Worm (Caenorhabditis elegans) whole organism, L4 larva: ENCODE data around the gene C12D12.3.

Source experiments
- D1046.2 ChIP-seq: fragments of 200-800 bp; sonication (Bioruptor generic); IDR thresholded peaks from 2 replicates; pipeline ENCODE4 v1.3.6; 2022; ENCODE audit warnings: missing genetic modification characterization, missing compliant biosample characterization
- F37D6.2 ChIP-seq: sonication (generic microtip); optimal IDR thresholded peaks from 2 replicates; lab custom pipeline; 2016; ENCODE audit warnings: mild to moderate bottlenecking, missing genetic modification characterization, missing compliant biosample characterization
- aha-1 ChIP-seq: fragments of 150-350 bp; peaks from one replicate; lab custom pipeline; 2014; ENCODE audit warnings: missing biosample characterization, missing genetic modification characterization
- ceh-20 ChIP-seq: fragments of 200-800 bp; sonication (Bioruptor generic); IDR thresholded peaks from 2 replicates; pipeline ENCODE4 v1.3.6; 2022; ENCODE audit warnings: missing genetic modification reagents, missing genetic modification characterization, missing compliant biosample characterization
- ceh-28 ChIP-seq: fragments of 150-350 bp; optimal IDR thresholded peaks from 2 replicates; lab custom pipeline; 2014; ENCODE audit warnings: missing biosample characterization, missing genetic modification reagents, missing genetic modification characterization
- cey-2 ChIP-seq: sonication (generic microtip); optimal IDR thresholded peaks from 3 replicates; lab custom pipeline; 2017; ENCODE audit warnings: missing genetic modification characterization, mild to moderate bottlenecking, missing compliant biosample characterization, antibody characterized with exemption, borderline replicate concordance; ENCODE audit not compliant: insufficient read depth
- daf-12 ChIP-seq: fragments of 150-350 bp; optimal IDR thresholded peaks from 2 replicates; lab custom pipeline; 2014; ENCODE audit warnings: missing biosample characterization, missing genetic modification reagents, missing genetic modification characterization
- daf-16 ChIP-seq, 3 experiments: sonication (generic microtip); optimal IDR thresholded peaks; 2 replicates each; lab custom pipeline; 2016 to 2017; ENCODE audit warnings: missing genetic modification characterization in 3 of 3, missing genetic modification reagents in 3 of 3, mild to moderate bottlenecking in 2 of 3, missing compliant biosample characterization in 2 of 3, missing biosample characterization in 1 of 3, moderate library complexity in 1 of 3
- daf-8 ChIP-seq: fragments of 200-800 bp; sonication (Bioruptor generic); IDR thresholded peaks from 2 replicates; pipeline ENCODE4 v1.3.6; 2022; ENCODE audit warnings: missing genetic modification characterization, missing compliant biosample characterization
- dmd-6 ChIP-seq: fragments of 200-800 bp; sonication (Bioruptor generic); IDR thresholded peaks from 2 replicates; pipeline ENCODE4 v1.3.6; 2022; ENCODE audit warnings: missing genetic modification reagents, missing genetic modification characterization, missing compliant biosample characterization
- dmd-8 ChIP-seq: fragments of 200-800 bp; sonication (Bioruptor generic); IDR thresholded peaks from 2 replicates; pipeline ENCODE4 v1.3.6; 2022; ENCODE audit warnings: missing genetic modification characterization, missing compliant biosample characterization
- dmd-9 ChIP-seq: fragments of 200-800 bp; sonication (Bioruptor generic); IDR thresholded peaks from 2 replicates; pipeline ENCODE4 v1.3.6; 2022; ENCODE audit warnings: missing genetic modification reagents, missing genetic modification characterization, missing compliant biosample characterization
- dve-1 ChIP-seq: sonication (generic microtip); optimal IDR thresholded peaks from 2 replicates; lab custom pipeline; 2017; ENCODE audit warnings: antibody characterized with exemption, mild to moderate bottlenecking, missing genetic modification characterization, missing compliant biosample characterization; ENCODE audit not compliant: insufficient read depth
- gei-8 ChIP-seq: fragments of 200-800 bp; sonication (Bioruptor generic); optimal IDR thresholded peaks from 2 replicates; lab custom pipeline; 2018; ENCODE audit warnings: mild to moderate bottlenecking, missing genetic modification characterization, missing compliant biosample characterization
- hlh-11 ChIP-seq: fragments of 200-800 bp; sonication (Bioruptor generic); optimal IDR thresholded peaks from 2 replicates; lab custom pipeline; 2018; ENCODE audit warnings: mild to moderate bottlenecking, missing genetic modification characterization, missing compliant biosample characterization
- hlh-30 ChIP-seq: sonication (generic microtip); optimal IDR thresholded peaks from 2 replicates; lab custom pipeline; 2017; ENCODE audit warnings: antibody characterized with exemption, mild to moderate bottlenecking, missing genetic modification characterization, missing compliant biosample characterization; ENCODE audit not compliant: insufficient read depth
- lsy-2 ChIP-seq, 2 experiments: fragments of 150-350 bp in 1 of 2; sonication (generic microtip) in 1 of 2; optimal IDR thresholded peaks; 2 replicates each; lab custom pipeline; 2014 to 2017; ENCODE audit warnings: missing biosample characterization in 2 of 2, missing genetic modification characterization in 2 of 2
- mdt-29 ChIP-seq: fragments of 200-800 bp; sonication (Bioruptor generic); IDR thresholded peaks from 2 replicates; pipeline ENCODE4 v1.3.6; 2022; ENCODE audit warnings: missing genetic modification reagents, missing genetic modification characterization, missing compliant biosample characterization
- mes-2 ChIP-seq: sonication (generic microtip); optimal IDR thresholded peaks from 2 replicates; lab custom pipeline; 2016; ENCODE audit warnings: missing genotype, mild to moderate bottlenecking, missing genetic modification characterization, missing compliant biosample characterization; ENCODE audit not compliant: poor library complexity, severe bottlenecking
- mxl-3 ChIP-seq: fragments of 200-800 bp; sonication (Bioruptor generic); optimal IDR thresholded peaks from 2 replicates; lab custom pipeline; 2018; ENCODE audit warnings: mild to moderate bottlenecking, missing genetic modification characterization, missing compliant biosample characterization
- nhr-102 ChIP-seq: sonication (generic microtip); optimal IDR thresholded peaks from 2 replicates; lab custom pipeline; 2016; ENCODE audit warnings: mild to moderate bottlenecking, missing genetic modification characterization, moderate library complexity, missing compliant biosample characterization
- nhr-111 ChIP-seq: fragments of 200-800 bp; sonication (Bioruptor generic); optimal IDR thresholded peaks from 2 replicates; lab custom pipeline; 2018; ENCODE audit warnings: mild to moderate bottlenecking, missing genetic modification characterization, missing compliant biosample characterization
- nhr-237 ChIP-seq: sonication (generic microtip); optimal IDR thresholded peaks from 2 replicates; lab custom pipeline; 2017; ENCODE audit warnings: missing biosample characterization, missing genetic modification characterization
- nhr-25 ChIP-seq: sonication (generic microtip); optimal IDR thresholded peaks from 2 replicates; lab custom pipeline; 2017; ENCODE audit warnings: missing genetic modification characterization, mild to moderate bottlenecking, missing compliant biosample characterization, antibody characterized with exemption, moderate library complexity, borderline replicate concordance; ENCODE audit not compliant: insufficient read depth
- nhr-28 ChIP-seq: fragments of 150-350 bp; optimal IDR thresholded peaks from 2 replicates; lab custom pipeline; 2014; ENCODE audit warnings: missing biosample characterization, missing genetic modification characterization
- nhr-42 ChIP-seq: fragments of 200-800 bp; sonication (Bioruptor generic); IDR thresholded peaks from 2 replicates; pipeline ENCODE4 v1.3.6; 2022; ENCODE audit warnings: missing genetic modification characterization, missing compliant biosample characterization
- nhr-77 ChIP-seq: fragments of 150-350 bp; optimal IDR thresholded peaks from 2 replicates; lab custom pipeline; 2014; ENCODE audit warnings: missing biosample characterization, missing genetic modification characterization
- php-3 ChIP-seq: fragments of 200-800 bp; sonication (Bioruptor generic); IDR thresholded peaks from 2 replicates; pipeline ENCODE4 v1.3.6; 2022; ENCODE audit warnings: missing genetic modification reagents, missing genetic modification characterization, missing compliant biosample characterization
- pqm-1 ChIP-seq: sonication (generic microtip); optimal IDR thresholded peaks from 2 replicates; lab custom pipeline; 2017; ENCODE audit warnings: missing biosample characterization, missing genetic modification characterization
- sdz-12 ChIP-seq: fragments of 200-800 bp; sonication (Bioruptor generic); optimal IDR thresholded peaks from 2 replicates; lab custom pipeline; 2018; ENCODE audit warnings: mild to moderate bottlenecking, missing genetic modification characterization, missing compliant biosample characterization
- tag-97 ChIP-seq: fragments of 200-800 bp; sonication (Bioruptor generic); IDR thresholded peaks from 2 replicates; pipeline ENCODE4 v1.3.6; 2022; ENCODE audit warnings: missing genetic modification characterization, missing compliant biosample characterization
- tra-1 ChIP-seq: fragments of 200-800 bp; sonication (Bioruptor generic); IDR thresholded peaks from 2 replicates; pipeline ENCODE4 v1.3.6; 2022; ENCODE audit warnings: missing genetic modification reagents, missing genetic modification characterization, missing compliant biosample characterization
- unc-130 ChIP-seq: sonication (generic microtip); optimal IDR thresholded peaks from 2 replicates; lab custom pipeline; 2016; ENCODE audit warnings: missing genetic modification reagents, missing genetic modification characterization, missing compliant biosample characterization
- unc-62 ChIP-seq, 3 experiments: fragments of 150-350 bp in 1 of 3; sonication (generic microtip); optimal IDR thresholded peaks in 2 of 3; peaks in 1 of 3; 1 replicate in 1 of 3; 2 replicates in 2 of 3; lab custom pipeline; 2014 to 2017; ENCODE audit warnings: missing biosample characterization in 3 of 3, missing genetic modification characterization in 3 of 3, missing genetic modification reagents in 3 of 3, missing genotype in 1 of 3
- zag-1 ChIP-seq: fragments of 150-350 bp; optimal IDR thresholded peaks from 2 replicates; lab custom pipeline; 2014; ENCODE audit warnings: missing biosample characterization, missing genetic modification characterization
- zfp-3 ChIP-seq: fragments of 200-800 bp; sonication (Bioruptor generic); conservative IDR thresholded peaks from 2 replicates; pipeline ENCODE4 v1.3.6; 2022; ENCODE audit warnings: missing genetic modification reagents, missing genetic modification characterization, missing compliant biosample characterization

C12D12.3 gene

ce11 chrX:3499867-3500266 lies 10.8 kb downstream of the C12D12.3 start (continued):
- TF ChIP-seq nhr-77 (tag; lab: Kevin White, UChicago) (peak; percentile 62), dmd-6 (peak; percentile 53), nhr-102 (tag; lab: Kevin White, UChicago) (no peak), D1046.2 (GFP tag; lab: Robert Waterston, UW) (no peak), dve-1 (tag; lab: Kevin White, UChicago) (peak; percentile 59), lsy-2 (tag; optimal IDR thresholded peaks at IDR 0.05; lab: Kevin White, UChicago) (no peak)

- TF ChIP-seq ceh-28 (tag; lab: Kevin White, UChicago) (no peak), aha-1 (peak; percentile 86)
Measured at ce11 chrX:3500357-3500756, 11.3 kb downstream of the C12D12.3 start.

ce11 chrX:3500903-3501302 lies 11.8 kb downstream of the C12D12.3 start:
- no peak for TF ChIP-seq gei-8 (GFP tag; lab: Kevin White, UChicago)
- peak; percentile 49 for TF ChIP-seq mxl-3 (GFP tag; lab: Kevin White, UChicago)
- no peak for TF ChIP-seq unc-130 (GFP tag; lab: Kevin White, UChicago)
- peak; percentile 73 for TF ChIP-seq hlh-11
- peak; percentile 21 for TF ChIP-seq nhr-77 (tag; lab: Kevin White, UChicago)
- no peak for TF ChIP-seq nhr-111
- TF ChIP-seq daf-12 (tag; lab: Kevin White, UChicago), result no peak
- no peak for TF ChIP-seq sdz-12
- TF ChIP-seq nhr-102 (tag; lab: Kevin White, UChicago), result no peak
- TF ChIP-seq php-3 (GFP tag; lab: Robert Waterston, UW), result 0 out of 2 replicates have a peak, but pooled peaks have one; percentile 35
- TF ChIP-seq F37D6.2 (tag; lab: Kevin White, UChicago), result no peak
- no peak for TF ChIP-seq tag-97
- TF ChIP-seq aha-1, result no peak
- peak; percentile 25 for TF ChIP-seq hlh-30 (tag; lab: Kevin White, UChicago)
- TF ChIP-seq daf-8 (GFP tag; lab: Robert Waterston, UW), result no peak
- TF ChIP-seq tra-1 (GFP tag; lab: Robert Waterston, UW), result no peak
- peak; percentile 65 for TF ChIP-seq dve-1 (tag; lab: Kevin White, UChicago)
- peak; percentile 76 for TF ChIP-seq dmd-6
- TF ChIP-seq dmd-8 (GFP tag; lab: Robert Waterston, UW), result no peak
- peak; percentile 99 for TF ChIP-seq pqm-1 (tag; lab: Kevin White, UChicago)
- no peak for TF ChIP-seq cey-2 (tag; lab: Kevin White, UChicago)
- no peak for TF ChIP-seq dmd-9
- no peak for TF ChIP-seq ceh-20 (GFP tag; lab: Robert Waterston, UW)
- TF ChIP-seq nhr-237 (tag; lab: Kevin White, UChicago), result no peak
- no peak for TF ChIP-seq zfp-3 (GFP tag; lab: Robert Waterston, UW)
- TF ChIP-seq nhr-25 (tag; lab: Kevin White, UChicago), result no peak
- no peak for TF ChIP-seq zag-1
- TF ChIP-seq nhr-42 (GFP tag; lab: Robert Waterston, UW), result no peak
- TF ChIP-seq daf-16 (GFP tag; optimal IDR thresholded peaks at IDR 0.05; lab: Kevin White, UChicago), result no peak
- TF ChIP-seq daf-16 (tag; optimal IDR thresholded peaks at IDR 0.05; lab: Kevin White, UChicago), result peak; percentile 61
- peak; percentile 37 for TF ChIP-seq mes-2 (tag; lab: Kevin White, UChicago)
- no peak for TF ChIP-seq mdt-29
- TF ChIP-seq nhr-28, result peak; percentile 71

ce11 chrX:3503025-3503424 lies 13.9 kb downstream of the C12D12.3 start:
- TF ChIP-seq ceh-28 (tag; lab: Kevin White, UChicago) (no peak), unc-62 (GFP tag; optimal IDR thresholded peaks at IDR 0.05 in 1 of 2; lab: Kevin White, UChicago) (peak in 1 of 2 experiments; percentile 93), unc-62 (tag; optimal IDR thresholded peaks at IDR 0.05; lab: Kevin White, UChicago) (no peak)
